Fruit fly (Drosophila melanogaster) whole organism, embryonic: ENCODE measurements around the gene CG17105.
A peak's percentile ranks its signal among the peaks of the same experiment; 100 is the strongest.

Source experiments
- Adf1 ChIP-seq: fragments of 200-800 bp; sonication (Bioruptor generic); IDR thresholded peaks from 2 replicates; pipeline ENCODE4 v1.3.6; 2022; ENCODE audit warnings: missing biosample characterization, missing genetic modification characterization
- Blimp-1 ChIP-seq: fragments of 200-800 bp; sonication (Bioruptor generic); optimal IDR thresholded peaks from 3 replicates; lab custom pipeline; 2018; ENCODE audit warnings: missing biosample characterization, missing genetic modification characterization, mild to moderate bottlenecking, moderate library complexity, missing genetic modification reagents
- CG11085 ChIP-seq: fragments of 200-800 bp; sonication (Bioruptor generic); IDR thresholded peaks from 2 replicates; pipeline ENCODE4 v1.3.6; 2022; ENCODE audit warnings: missing biosample characterization, missing genetic modification characterization
- CG12299 ChIP-seq: fragments of 200-800 bp; sonication (Bioruptor generic); optimal IDR thresholded peaks from 2 replicates; lab custom pipeline; 2018; ENCODE audit warnings: missing biosample characterization, mild to moderate bottlenecking, missing genetic modification characterization
- CG15479 ChIP-seq: fragments of 200-800 bp; sonication (Bioruptor generic); optimal IDR thresholded peaks from 3 replicates; lab custom pipeline; 2019; ENCODE audit warnings: missing biosample characterization, mild to moderate bottlenecking, missing genetic modification characterization, moderate library complexity
- CG18764 ChIP-seq: fragments of 200-800 bp; sonication (Bioruptor generic); optimal IDR thresholded peaks from 3 replicates; lab custom pipeline; 2016; ENCODE audit warnings: missing biosample characterization, missing genetic modification characterization
- CG2129 ChIP-seq: fragments of 200-800 bp; sonication (Bioruptor generic); IDR thresholded peaks from 2 replicates; pipeline ENCODE4 v1.3.6; 2022; ENCODE audit warnings: missing biosample characterization, missing genetic modification characterization; ENCODE audit not compliant: partially characterized antibody
- CG4282 ChIP-seq: fragments of 200-800 bp; sonication (Bioruptor generic); optimal IDR thresholded peaks from 2 replicates; lab custom pipeline; 2016; ENCODE audit warnings: missing biosample characterization, missing genetic modification characterization
- CG4328 ChIP-seq: fragments of 200-800 bp; sonication (Bioruptor generic); optimal IDR thresholded peaks from 3 replicates; lab custom pipeline; 2017; ENCODE audit warnings: missing biosample characterization, missing genetic modification reagents, missing genetic modification characterization
- CG6854 ChIP-seq: fragments of 200-800 bp; sonication (Bioruptor generic); optimal IDR thresholded peaks from 3 replicates; lab custom pipeline; 2017; ENCODE audit warnings: missing biosample characterization, mild to moderate bottlenecking, missing genetic modification characterization
- CG7786 ChIP-seq: fragments of 200-800 bp; sonication (Bioruptor generic); optimal IDR thresholded peaks from 2 replicates; lab custom pipeline; 2016; ENCODE audit warnings: missing biosample characterization, missing genetic modification characterization
- CG8290 ChIP-seq, 3 experiments: fragments of 200-800 bp; sonication (Bioruptor generic); optimal IDR thresholded peaks; 2 replicates each; lab custom pipeline; 2016 to 2019; ENCODE audit warnings: missing biosample characterization in 3 of 3, missing genetic modification characterization in 3 of 3, mild to moderate bottlenecking in 2 of 3, moderate library complexity in 1 of 3
- CG8359 ChIP-seq: fragments of 200-800 bp; sonication (Bioruptor generic); optimal IDR thresholded peaks from 2 replicates; lab custom pipeline; 2017; ENCODE audit warnings: missing biosample characterization, mild to moderate bottlenecking, missing genetic modification characterization, borderline replicate concordance
- CG8924 ChIP-seq: fragments of 200-800 bp; optimal IDR thresholded peaks from 3 replicates; lab custom pipeline; 2019; ENCODE audit warnings: missing biosample characterization, mild to moderate bottlenecking, missing genetic modification characterization, moderate library complexity
- CG9215 ChIP-seq: fragments of 200-800 bp; sonication (Bioruptor generic); IDR thresholded peaks from 2 replicates; pipeline ENCODE4 v1.3.6; 2022; ENCODE audit warnings: missing biosample characterization, missing genetic modification characterization
- Deaf1 ChIP-seq: fragments of 200-800 bp; optimal IDR thresholded peaks from 3 replicates; lab custom pipeline; 2019; ENCODE audit warnings: missing biosample characterization, mild to moderate bottlenecking, missing genetic modification characterization, moderate library complexity
- Dip2 ChIP-seq: fragments of 200-800 bp; sonication (Bioruptor generic); IDR thresholded peaks from 2 replicates; pipeline ENCODE4 v1.3.6; 2022; ENCODE audit warnings: missing biosample characterization, missing genetic modification characterization
- E2f1 ChIP-seq: fragments of 200-800 bp; sonication (Bioruptor generic); IDR thresholded peaks from 2 replicates; pipeline ENCODE4 v1.3.6; 2022; ENCODE audit warnings: missing biosample characterization, missing genetic modification characterization
- ERR ChIP-seq: fragments of 200-800 bp; sonication (Bioruptor generic); optimal IDR thresholded peaks from 2 replicates; lab custom pipeline; 2016; ENCODE audit warnings: missing biosample characterization, missing genetic modification characterization
- Hand ChIP-seq: fragments of 200-800 bp; sonication (Bioruptor generic); optimal IDR thresholded peaks from 2 replicates; lab custom pipeline; 2017; ENCODE audit warnings: mild to moderate bottlenecking, missing biosample characterization, missing genetic modification reagents, missing genetic modification characterization
- HmgZ ChIP-seq: fragments of 200-800 bp; sonication (Bioruptor generic); optimal IDR thresholded peaks from 2 replicates; lab custom pipeline; 2018; ENCODE audit warnings: missing biosample characterization, mild to moderate bottlenecking, missing genetic modification characterization
- Hmx ChIP-seq: fragments of 200-800 bp; sonication (Bioruptor generic); optimal IDR thresholded peaks from 2 replicates; lab custom pipeline; 2016; ENCODE audit warnings: missing biosample characterization, missing genetic modification characterization
- Hr39 ChIP-seq: fragments of >200 bp; optimal IDR thresholded peaks from 2 replicates; lab custom pipeline; 2017
- NFAT ChIP-seq: fragments of 200-800 bp; sonication (Bioruptor generic); IDR thresholded peaks from 2 replicates; pipeline ENCODE4 v1.3.6; 2022; ENCODE audit warnings: missing biosample characterization, missing genetic modification characterization
- Nf-YC ChIP-seq: fragments of 200-800 bp; optimal IDR thresholded peaks from 3 replicates; lab custom pipeline; 2019; ENCODE audit warnings: missing biosample characterization, mild to moderate bottlenecking, missing genetic modification characterization, moderate library complexity
- Side ChIP-seq: fragments of 200-800 bp; sonication (Bioruptor generic); optimal IDR thresholded peaks from 2 replicates; lab custom pipeline; 2016; ENCODE audit warnings: missing biosample characterization, missing genetic modification characterization
- Taf1 ChIP-seq: fragments of 200-800 bp; sonication (Bioruptor generic); IDR thresholded peaks from 2 replicates; pipeline ENCODE4 v1.3.6; 2022; ENCODE audit warnings: missing biosample characterization, missing genetic modification characterization
- Tbp ChIP-seq: fragments of >200 bp; optimal IDR thresholded peaks from 2 replicates; lab custom pipeline; 2018; ENCODE audit warnings: missing biosample characterization, missing genetic modification characterization
- abd-A ChIP-seq: fragments of 200-800 bp; sonication (Bioruptor generic); optimal IDR thresholded peaks from 3 replicates; lab custom pipeline; 2019; ENCODE audit warnings: missing biosample characterization, mild to moderate bottlenecking, missing genetic modification characterization, moderate library complexity
- dimm ChIP-seq: fragments of 200-800 bp; sonication (Bioruptor generic); IDR thresholded peaks from 2 replicates; pipeline ENCODE4 v1.3.6; 2022; ENCODE audit warnings: missing biosample characterization, missing genetic modification characterization
- dmrt11E ChIP-seq: fragments of 200-800 bp; sonication (Bioruptor generic); optimal IDR thresholded peaks from 3 replicates; lab custom pipeline; 2018; ENCODE audit warnings: missing biosample characterization, mild to moderate bottlenecking, missing genetic modification characterization, moderate library complexity
- dpn ChIP-seq, 2 experiments: fragments of 200-800 bp; sonication (Bioruptor generic); optimal IDR thresholded peaks; 3 replicates each; lab custom pipeline; 2016; ENCODE audit warnings: missing biosample characterization in 2 of 2, missing genetic modification characterization in 2 of 2
- eyg ChIP-seq: fragments of 200-800 bp; sonication (Bioruptor generic); optimal IDR thresholded peaks from 3 replicates; lab custom pipeline; 2016; ENCODE audit warnings: missing biosample characterization, missing genetic modification characterization
- fru ChIP-seq: fragments of >200 bp; optimal IDR thresholded peaks from 2 replicates; lab custom pipeline; 2017
- gcm2 ChIP-seq: fragments of 200-800 bp; sonication (Bioruptor generic); optimal IDR thresholded peaks from 2 replicates; lab custom pipeline; 2016; ENCODE audit warnings: missing biosample characterization, missing genetic modification characterization
- gt ChIP-seq: fragments of 200-800 bp; sonication (Bioruptor generic); IDR thresholded peaks from 2 replicates; pipeline ENCODE4 v1.3.6; 2022; ENCODE audit warnings: missing biosample characterization, missing genetic modification characterization
- insv ChIP-seq, 2 experiments: fragments of 200-800 bp; sonication (Bioruptor generic); optimal IDR thresholded peaks; 3 replicates each; lab custom pipeline; 2016 to 2018; ENCODE audit warnings: missing biosample characterization in 2 of 2, missing genetic modification characterization in 2 of 2
- jumu ChIP-seq: fragments of 200-800 bp; sonication (Bioruptor generic); optimal IDR thresholded peaks from 3 replicates; lab custom pipeline; 2016; ENCODE audit warnings: missing biosample characterization, missing genetic modification characterization
- lab ChIP-seq: fragments of 200-800 bp; sonication (Bioruptor generic); optimal IDR thresholded peaks from 3 replicates; lab custom pipeline; 2017; ENCODE audit warnings: missing biosample characterization, missing genetic modification characterization, mild to moderate bottlenecking, moderate library complexity, missing genetic modification reagents
- nerfin-2 ChIP-seq: fragments of 200-800 bp; sonication (Bioruptor generic); IDR thresholded peaks from 2 replicates; pipeline ENCODE4 v1.3.6; 2022; ENCODE audit warnings: missing biosample characterization, missing genetic modification characterization; ENCODE audit not compliant: partially characterized antibody
- org-1 ChIP-seq: fragments of 200-800 bp; sonication (Bioruptor generic); optimal IDR thresholded peaks from 2 replicates; lab custom pipeline; 2017; ENCODE audit warnings: missing biosample characterization, missing genetic modification characterization
- psq ChIP-seq: fragments of 200-800 bp; sonication (Bioruptor generic); optimal IDR thresholded peaks from 2 replicates; lab custom pipeline; 2017; ENCODE audit warnings: missing biosample characterization, missing genetic modification characterization
- salm ChIP-seq: fragments of 200-800 bp; sonication (Bioruptor generic); optimal IDR thresholded peaks from 2 replicates; lab custom pipeline; 2018; ENCODE audit warnings: missing biosample characterization, mild to moderate bottlenecking, missing genetic modification characterization
- sd ChIP-seq: fragments of 200-800 bp; sonication (Bioruptor generic); optimal IDR thresholded peaks from 3 replicates; lab custom pipeline; 2018; ENCODE audit warnings: missing biosample characterization, mild to moderate bottlenecking, missing genetic modification characterization, moderate library complexity
- stc ChIP-seq: fragments of 200-800 bp; sonication (Bioruptor generic); IDR thresholded peaks from 2 replicates; pipeline ENCODE4 v1.3.6; 2022; ENCODE audit warnings: missing biosample characterization, missing genetic modification characterization
- tin ChIP-seq: fragments of 200-800 bp; sonication (Bioruptor generic); optimal IDR thresholded peaks from 3 replicates; lab custom pipeline; 2016; ENCODE audit warnings: missing biosample characterization, missing genetic modification characterization
- tio ChIP-seq: fragments of 200-800 bp; sonication (Bioruptor generic); optimal IDR thresholded peaks from 2 replicates; lab custom pipeline; 2017; ENCODE audit warnings: missing biosample characterization, missing genetic modification characterization, inconsistent platforms
- trem ChIP-seq: fragments of 200-800 bp; optimal IDR thresholded peaks from 3 replicates; lab custom pipeline; 2019; ENCODE audit warnings: missing biosample characterization, mild to moderate bottlenecking, missing genetic modification characterization, moderate library complexity
- twi ChIP-seq: fragments of 200-800 bp; optimal IDR thresholded peaks from 2 replicates; lab custom pipeline; 2019; ENCODE audit warnings: missing biosample characterization, mild to moderate bottlenecking, missing genetic modification characterization, moderate library complexity
- wek ChIP-seq: fragments of 200-800 bp; sonication (Bioruptor generic); optimal IDR thresholded peaks from 3 replicates; lab custom pipeline; 2018; ENCODE audit warnings: missing biosample characterization, mild to moderate bottlenecking, missing genetic modification characterization, moderate library complexity

Gene CG17105

dm6 chr2L:10661490-10662240, 19.2 kb upstream of the CG17105 start, which contains the start of gene CG31871 (continued):
- TF ChIP-seq sd (tag; lab: Kevin White, UChicago) (peak; percentile 91), Hr39 (lab: Kevin White, UChicago) (no peak), stc (peak; percentile 77), Adf1 (GFP tag; lab: Robert Waterston, UW) (no peak), lab (GFP tag; lab: Kevin White, UChicago) (peak; percentile 67), fru (lab: Kevin White, UChicago) (no peak), CG6854 (peak; percentile 25), jumu (GFP tag; lab: Kevin White, UChicago) (no peak), abd-A (tag; lab: Kevin White, UChicago) (no peak), Tbp (GFP tag; lab: Kevin White, UChicago) (no peak), dmrt11E (tag; lab: Kevin White, UChicago) (peak; percentile 71), wek (no peak), CG9215 (GFP tag; lab: Robert Waterston, UW) (peak; percentile 53), Side (GFP tag; lab: Kevin White, UChicago) (no peak), CG4328 (GFP tag; lab: Kevin White, UChicago) (no peak), dimm (GFP tag; lab: Robert Waterston, UW) (no peak), CG15479 (GFP tag; lab: Kevin White, UChicago) (no peak), Taf1 (GFP tag; lab: Robert Waterston, UW) (no peak), E2f1 (GFP tag; lab: Robert Waterston, UW) (peak; percentile 67), insv (GFP tag; optimal IDR thresholded peaks at IDR 0.05; lab: Kevin White, UChicago) (no peak), eyg (no peak), gt (GFP tag; lab: Robert Waterston, UW) (no peak), org-1 (GFP tag; lab: Kevin White, UChicago) (peak; percentile 49), Dip2 (GFP tag; lab: Robert Waterston, UW) (no peak), psq (GFP tag; lab: Kevin White, UChicago) (no peak), dpn (GFP tag; optimal IDR thresholded peaks at IDR 0.05; lab: Kevin White, UChicago) (peak in 1 of 2 experiments; percentile 67), CG18764 (GFP tag; lab: Kevin White, UChicago) (peak; percentile 20), CG4282 (GFP tag; lab: Kevin White, UChicago) (no peak), CG8290 (GFP tag; optimal IDR thresholded peaks at IDR 0.05; lab: Kevin White, UChicago) (peak; percentile 9), CG8290 (tag; optimal IDR thresholded peaks at IDR 0.05; lab: Kevin White, UChicago) (no peak), HmgZ (peak; percentile 43), Hmx (GFP tag; lab: Kevin White, UChicago) (no peak), ERR (no peak), gcm2 (no peak), tin (GFP tag; lab: Kevin White, UChicago) (peak; percentile 38), Nf-YC (tag; lab: Kevin White, UChicago) (peak; percentile 65), CG11085 (no peak), CG7786 (GFP tag; lab: Kevin White, UChicago) (no peak), CG8359 (peak; percentile 2), tio (peak; percentile 39), CG8924 (tag; lab: Kevin White, UChicago) (peak; percentile 85), Deaf1 (tag; lab: Kevin White, UChicago) (peak; percentile 60), Hand (GFP tag; lab: Kevin White, UChicago) (no peak), trem (tag; lab: Kevin White, UChicago) (peak; percentile 53), CG2129 (no peak), nerfin-2 (GFP tag; lab: Robert Waterston, UW) (no peak), salm (tag; lab: Kevin White, UChicago) (peak; percentile 42), Blimp-1 (GFP tag; lab: Kevin White, UChicago) (peak; percentile 89), NFAT (GFP tag; lab: Robert Waterston, UW) (no peak), CG12299 (tag; lab: Kevin White, UChicago) (peak; percentile 48), twi (tag; lab: Kevin White, UChicago) (no peak)
